Worm (Caenorhabditis elegans): ENCODE measurements around the gene C07A9.5.

Gene C07A9.5

DNA sequence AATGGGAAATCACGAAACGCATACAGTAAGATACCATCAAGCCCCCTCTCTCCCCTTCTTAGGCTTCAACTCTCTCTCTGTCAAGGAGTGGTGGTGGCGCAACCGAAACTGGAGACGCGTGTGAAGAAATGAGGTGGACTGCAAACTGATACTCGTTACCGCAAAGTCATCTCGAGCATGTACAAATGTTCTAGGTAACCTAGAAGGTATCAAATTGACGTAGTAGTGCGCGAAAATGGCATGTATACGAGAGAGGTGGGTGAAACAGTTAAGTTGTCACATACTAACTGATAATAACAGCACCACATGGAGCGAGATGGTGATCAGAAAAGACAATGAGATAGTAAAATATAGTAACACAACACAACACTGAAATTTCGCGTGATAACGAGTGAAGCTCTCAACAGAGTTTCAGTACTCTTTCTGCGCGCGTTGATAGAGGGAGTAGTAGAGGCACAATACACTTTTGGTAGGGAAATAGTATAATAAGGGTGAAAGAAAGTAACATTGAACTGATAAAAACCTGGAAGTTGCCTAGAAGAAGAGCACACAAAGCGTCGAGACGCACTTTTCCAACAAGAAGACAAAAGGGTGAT, 44.4 kb downstream of the C07A9.5 start (continued):
- TF ChIP-seq lin-15B (tag; optimal IDR thresholded peaks at IDR 0.05) = no peak
- no peak for TF ChIP-seq ceh-82 (tag; optimal IDR thresholded peaks at IDR 0.05)
- no peak for TF ChIP-seq egl-27 (tag; optimal IDR thresholded peaks at IDR 0.05)
- TF ChIP-seq nhr-84 (tag; optimal IDR thresholded peaks at IDR 0.05) = no peak
- TF ChIP-seq ama-1 (optimal IDR thresholded peaks at IDR 0.05) = no peak
- TF ChIP-seq mef-2 (tag; optimal IDR thresholded peaks at IDR 0.05) = no peak
- no peak for TF ChIP-seq pag-3 (tag; optimal IDR thresholded peaks at IDR 0.05; ENCODE audit: borderline replicate concordance, insufficient read depth)
- peak; percentile 2 for TF ChIP-seq blmp-1 (tag; optimal IDR thresholded peaks at IDR 0.05)
- no peak for TF ChIP-seq unc-62 (GFP tag; optimal IDR thresholded peaks at IDR 0.05)
- TF ChIP-seq sup-37 (GFP tag; optimal IDR thresholded peaks at IDR 0.05) = no peak
- no peak for TF ChIP-seq ets-5 (GFP tag; IDR thresholded peaks at IDR 0.05)
- no peak for TF ChIP-seq isw-1 (GFP tag; IDR thresholded peaks at IDR 0.05)

DNA sequence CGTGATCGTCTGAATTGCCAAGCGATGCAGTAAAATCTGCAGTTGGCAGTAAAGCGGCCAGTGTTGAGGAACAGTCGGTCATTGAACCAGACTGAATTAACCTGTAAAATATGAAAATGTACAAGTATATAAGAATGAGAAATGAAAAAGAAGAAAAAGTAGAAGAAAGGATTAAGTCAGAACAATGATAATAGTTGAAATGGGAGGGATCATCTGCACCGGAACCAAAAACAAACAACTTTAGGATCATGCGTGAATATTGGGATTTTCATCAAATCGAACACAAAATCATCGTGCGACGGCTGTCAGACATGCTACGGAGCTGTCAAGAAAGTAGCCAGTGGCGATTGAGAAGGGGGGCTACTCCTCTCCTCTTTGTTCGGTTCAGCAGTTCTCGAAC, 45.6 kb downstream of the C07A9.5 start, which contains the start of gene gei-13:
TSS of gene gei-13 (minus strand) at position 101 of the 400 bp plus-strand sequence.
- TF ChIP-seq nhr-12 (tag; optimal IDR thresholded peaks at IDR 0.05) (no peak), nhr-19 (GFP tag; conservative IDR thresholded peaks at IDR 0.05) (no peak), efl-1 (optimal IDR thresholded peaks at IDR 0.05) (no peak), efl-1 (GFP tag; optimal IDR thresholded peaks at IDR 0.05 in 1 of 2) (peak in 1 of 2 experiments; percentile 78), tlp-1 (tag; optimal IDR thresholded peaks at IDR 0.05) (no peak)

All from whole organism, L1 larva.